Fruit fly (Drosophila melanogaster) whole organism, prepupa: ENCODE results near the gene CG9522.

ENCODE experiments used
- Blimp-1 ChIP-seq: fragments of 200-800 bp; sonication (Bioruptor generic); optimal IDR thresholded peaks from 3 replicates; lab custom pipeline; 2017; ENCODE audit warnings: missing biosample characterization, missing genetic modification characterization, mild to moderate bottlenecking, moderate library complexity, missing genetic modification reagents
- Eip75B ChIP-seq: fragments of 200-800 bp; sonication (Bioruptor generic); optimal IDR thresholded peaks from 3 replicates; lab custom pipeline; 2016; ENCODE audit warnings: missing biosample characterization, missing genetic modification characterization
- Hr39 ChIP-seq: fragments of 200-800 bp; sonication (Bioruptor generic); optimal IDR thresholded peaks from 2 replicates; lab custom pipeline; 2016; ENCODE audit warnings: missing biosample characterization, missing genetic modification characterization
- Lpt ChIP-seq: fragments of 200-800 bp; sonication (Bioruptor generic); optimal IDR thresholded peaks from 3 replicates; lab custom pipeline; 2016; ENCODE audit warnings: missing biosample characterization, missing genetic modification characterization
- dac ChIP-seq: fragments of 200-800 bp; sonication (Bioruptor generic); optimal IDR thresholded peaks from 2 replicates; lab custom pipeline; 2017; ENCODE audit warnings: missing biosample characterization, mild to moderate bottlenecking, missing genetic modification characterization
- eg ChIP-seq: fragments of 200-800 bp; sonication (Bioruptor generic); IDR thresholded peaks from 3 replicates; pipeline ENCODE4 v1.3.6; 2022; ENCODE audit warnings: missing biosample characterization, missing genetic modification characterization
- esn ChIP-seq: fragments of 200-800 bp; sonication (Bioruptor generic); optimal IDR thresholded peaks from 2 replicates; lab custom pipeline; 2016; ENCODE audit warnings: missing biosample characterization, mild to moderate bottlenecking, missing genetic modification characterization, moderate library complexity

dm6 chrX:14824690-14825469 is 23.7 kb downstream of the CG9522 start:
- TF ChIP-seq Eip75B (GFP tag; lab: Kevin White, UChicago) (no peak), Lpt (GFP tag; lab: Kevin White, UChicago) (no peak), Hr39 (GFP tag; lab: Kevin White, UChicago) (no peak), Blimp-1 (GFP tag; lab: Kevin White, UChicago) (no peak), eg (GFP tag; lab: Robert Waterston, UW) (no peak), dac (no peak), esn (no peak)
